Worm (Caenorhabditis elegans) whole organism, young adult: Measurements from ENCODE around the gene R07B1.8.

Experiments
- C06A6.2 ChIP-seq: fragments of 200-800 bp; sonication (Bioruptor generic); conservative IDR thresholded peaks from 2 replicates; pipeline ENCODE4 v1.3.6; 2022; ENCODE audit warnings: missing genetic modification characterization, missing compliant biosample characterization
- F10E7.11 ChIP-seq: sonication (generic microtip); optimal IDR thresholded peaks from 2 replicates; lab custom pipeline; 2017; ENCODE audit warnings: mild to moderate bottlenecking, missing genetic modification characterization, moderate library complexity, missing compliant biosample characterization
- F37B4.10 ChIP-seq: fragments of 200-800 bp; sonication (Bioruptor generic); IDR thresholded peaks from 2 replicates; pipeline ENCODE4 v1.3.6; 2022; ENCODE audit warnings: missing genetic modification characterization, missing compliant biosample characterization
- F52B5.7 ChIP-seq: sonication (generic microtip); optimal IDR thresholded peaks from 2 replicates; lab custom pipeline; 2016; ENCODE audit warnings: mild to moderate bottlenecking, missing genetic modification characterization, missing compliant biosample characterization
- K12H6.12 ChIP-seq: fragments of 200-800 bp; sonication (Bioruptor generic); optimal IDR thresholded peaks from 2 replicates; lab custom pipeline; 2018; ENCODE audit warnings: mild to moderate bottlenecking, missing genetic modification characterization, missing compliant biosample characterization
- T07F8.4 ChIP-seq: sonication (generic microtip); optimal IDR thresholded peaks from 2 replicates; lab custom pipeline; 2016; ENCODE audit warnings: mild to moderate bottlenecking, missing genetic modification characterization, moderate library complexity, missing compliant biosample characterization
- Y56A3A.18 ChIP-seq: fragments of 200-800 bp; sonication (Bioruptor generic); IDR thresholded peaks from 2 replicates; pipeline ENCODE4 v1.3.6; 2022; ENCODE audit warnings: missing genetic modification reagents, missing genetic modification characterization, missing compliant biosample characterization
- Y67H2A.10 ChIP-seq: fragments of 200-800 bp; sonication (Bioruptor generic); conservative IDR thresholded peaks from 2 replicates; pipeline ENCODE4 v1.3.6; 2022; ENCODE audit warnings: missing genetic modification reagents, missing genetic modification characterization, missing compliant biosample characterization
- Y79H2A.3 ChIP-seq: fragments of 200-800 bp; sonication (Bioruptor generic); conservative IDR thresholded peaks from 2 replicates; pipeline ENCODE4 v1.3.6; 2022; ENCODE audit warnings: missing genetic modification reagents, missing genetic modification characterization, missing compliant biosample characterization
- ama-1 ChIP-seq, 3 experiments: fragments of 150-350 bp in 1 of 3; sonication (generic microtip) in 2 of 3; optimal IDR thresholded peaks; 2 replicates each; lab custom pipeline; 2014 to 2018; ENCODE audit warnings: missing biosample characterization in 2 of 3, missing genetic modification characterization in 2 of 3, missing genetic modification reagents in 2 of 3
- athp-1 ChIP-seq: sonication (generic microtip); optimal IDR thresholded peaks from 2 replicates; lab custom pipeline; 2017; ENCODE audit warnings: mild to moderate bottlenecking, missing genetic modification characterization, missing compliant biosample characterization
- attf-5 ChIP-seq: fragments of 200-800 bp; sonication (Bioruptor generic); optimal IDR thresholded peaks from 2 replicates; lab custom pipeline; 2018; ENCODE audit warnings: mild to moderate bottlenecking, missing genetic modification characterization, missing compliant biosample characterization
- bed-2 ChIP-seq: fragments of 200-800 bp; sonication (Bioruptor generic); IDR thresholded peaks from 2 replicates; pipeline ENCODE4 v1.3.6; 2022; ENCODE audit warnings: missing genetic modification reagents, missing genetic modification characterization, missing compliant biosample characterization
- ccch-3 ChIP-seq: fragments of 200-800 bp; sonication (Bioruptor generic); optimal IDR thresholded peaks from 2 replicates; lab custom pipeline; 2018; ENCODE audit warnings: mild to moderate bottlenecking, missing genetic modification characterization, missing compliant biosample characterization
- cebp-2 ChIP-seq: fragments of 200-800 bp; sonication (Bioruptor generic); IDR thresholded peaks from 2 replicates; pipeline ENCODE4 v1.3.6; 2022; ENCODE audit warnings: missing genetic modification characterization, missing compliant biosample characterization
- ceh-100 ChIP-seq: fragments of 200-800 bp; sonication (Bioruptor generic); IDR thresholded peaks from 2 replicates; pipeline ENCODE4 v1.3.6; 2022; ENCODE audit warnings: missing genetic modification reagents, missing genetic modification characterization, missing compliant biosample characterization
- ceh-91 ChIP-seq: fragments of 200-800 bp; sonication (Bioruptor generic); IDR thresholded peaks from 2 replicates; pipeline ENCODE4 v1.3.6; 2022; ENCODE audit warnings: missing genetic modification reagents, missing genetic modification characterization, missing compliant biosample characterization
- dpff-1 ChIP-seq: sonication (generic microtip); optimal IDR thresholded peaks from 2 replicates; lab custom pipeline; 2017; ENCODE audit warnings: mild to moderate bottlenecking, missing genetic modification characterization, missing compliant biosample characterization
- egl-18 ChIP-seq: fragments of 200-800 bp; sonication (Bioruptor generic); IDR thresholded peaks from 2 replicates; pipeline ENCODE4 v1.3.6; 2022; ENCODE audit warnings: missing genetic modification reagents, missing genetic modification characterization, missing compliant biosample characterization
- egrh-3 ChIP-seq: fragments of 200-800 bp; sonication (Bioruptor generic); IDR thresholded peaks from 2 replicates; pipeline ENCODE4 v1.3.6; 2022; ENCODE audit warnings: missing genetic modification reagents, missing genetic modification characterization, missing compliant biosample characterization
- fkh-3 ChIP-seq: sonication (generic microtip); optimal IDR thresholded peaks from 2 replicates; lab custom pipeline; 2016; ENCODE audit warnings: mild to moderate bottlenecking, missing genetic modification characterization, missing compliant biosample characterization
- gei-17 ChIP-seq: fragments of 200-800 bp; sonication (Bioruptor generic); optimal IDR thresholded peaks from 2 replicates; lab custom pipeline; 2018; ENCODE audit warnings: mild to moderate bottlenecking, missing genetic modification characterization, missing compliant biosample characterization
- him-1 ChIP-seq: sonication (generic microtip); optimal IDR thresholded peaks from 2 replicates; lab custom pipeline; 2016; ENCODE audit warnings: missing genotype, missing genetic modification reagents, missing genetic modification characterization, missing compliant biosample characterization
- hmg-1.2 ChIP-seq: fragments of 200-800 bp; sonication (Bioruptor generic); IDR thresholded peaks from 2 replicates; pipeline ENCODE4 v1.3.6; 2022; ENCODE audit warnings: missing genetic modification reagents, missing genetic modification characterization, missing compliant biosample characterization
- hmg-20 ChIP-seq: fragments of 200-800 bp; sonication (Bioruptor generic); IDR thresholded peaks from 2 replicates; pipeline ENCODE4 v1.3.6; 2022; ENCODE audit warnings: missing genetic modification reagents, missing genetic modification characterization, missing compliant biosample characterization
- hsf-1 ChIP-seq: fragments of 200-800 bp; sonication (Bioruptor generic); IDR thresholded peaks from 2 replicates; pipeline ENCODE4 v1.3.6; 2022; ENCODE audit warnings: missing genetic modification reagents, missing genetic modification characterization, missing compliant biosample characterization
- lag-1 ChIP-seq: fragments of 200-800 bp; sonication (Bioruptor generic); IDR thresholded peaks from 2 replicates; pipeline ENCODE4 v1.3.6; 2022; ENCODE audit warnings: missing genetic modification reagents, missing genetic modification characterization, missing compliant biosample characterization
- lin-26 ChIP-seq: fragments of 200-800 bp; sonication (Bioruptor generic); IDR thresholded peaks from 2 replicates; pipeline ENCODE4 v1.3.6; 2022; ENCODE audit warnings: missing genetic modification reagents, missing genetic modification characterization, missing compliant biosample characterization
- lin-35 ChIP-seq, 3 experiments: fragments of 150-350 bp in 2 of 3; sonication (generic microtip) in 1 of 3; optimal IDR thresholded peaks; 2 replicates each; lab custom pipeline; 2014 to 2018; ENCODE audit warnings: missing biosample characterization in 3 of 3, missing genetic modification characterization in 3 of 3, missing genetic modification reagents in 3 of 3
- lsy-27 ChIP-seq: sonication (generic microtip); optimal IDR thresholded peaks from 2 replicates; lab custom pipeline; 2017; ENCODE audit warnings: missing genetic modification characterization, mild to moderate bottlenecking, missing compliant biosample characterization, antibody characterized with exemption, missing genotype, borderline replicate concordance; ENCODE audit not compliant: insufficient read depth
- madf-10 ChIP-seq: sonication (generic microtip); optimal IDR thresholded peaks from 2 replicates; lab custom pipeline; 2016; ENCODE audit warnings: mild to moderate bottlenecking, missing genetic modification characterization, missing compliant biosample characterization
- madf-6 ChIP-seq: fragments of 200-800 bp; sonication (Bioruptor generic); IDR thresholded peaks from 2 replicates; pipeline ENCODE4 v1.3.6; 2022; ENCODE audit warnings: missing genetic modification reagents, missing genetic modification characterization, missing compliant biosample characterization
- mcd-1 ChIP-seq: fragments of 200-800 bp; sonication (Bioruptor generic); IDR thresholded peaks from 2 replicates; pipeline ENCODE4 v1.3.6; 2022; ENCODE audit warnings: missing genetic modification reagents, missing genetic modification characterization, missing compliant biosample characterization
- mel-28 ChIP-seq: sonication (generic microtip); optimal IDR thresholded peaks from 2 replicates; lab custom pipeline; 2016; ENCODE audit warnings: borderline replicate concordance, mild to moderate bottlenecking, missing genetic modification characterization, missing compliant biosample characterization
- mxl-1 ChIP-seq: sonication (generic microtip); optimal IDR thresholded peaks from 2 replicates; lab custom pipeline; 2016; ENCODE audit warnings: missing genetic modification characterization, missing compliant biosample characterization
- nfya-1 ChIP-seq: sonication (generic microtip); optimal IDR thresholded peaks from 2 replicates; lab custom pipeline; 2017; ENCODE audit warnings: antibody characterized with exemption, missing compliant biosample characterization, missing genetic modification characterization, borderline replicate concordance; ENCODE audit not compliant: insufficient read depth
- nhr-80 ChIP-seq: sonication (generic microtip); optimal IDR thresholded peaks from 2 replicates; lab custom pipeline; 2016; ENCODE audit warnings: missing genetic modification characterization, missing compliant biosample characterization
- pbrm-1 ChIP-seq: fragments of 200-800 bp; sonication (Bioruptor generic); IDR thresholded peaks from 2 replicates; pipeline ENCODE4 v1.3.6; 2022; ENCODE audit warnings: missing genetic modification reagents, missing genetic modification characterization, missing compliant biosample characterization
- pha-4 ChIP-seq: fragments of 150-350 bp; sonication (generic microtip); optimal IDR thresholded peaks from 2 replicates; lab custom pipeline; 2014; ENCODE audit warnings: missing biosample characterization, missing genetic modification reagents, missing genetic modification characterization
- rec-8 ChIP-seq, 2 experiments: sonication (generic microtip); optimal IDR thresholded peaks; 2 replicates each; lab custom pipeline; 2016; ENCODE audit warnings: mild to moderate bottlenecking in 2 of 2, missing genetic modification characterization in 2 of 2, missing genetic modification reagents in 2 of 2, missing genotype in 2 of 2, missing biosample characterization in 1 of 2, missing compliant biosample characterization in 1 of 2, moderate library complexity in 1 of 2
- rpc-1 ChIP-seq, 2 experiments: fragments of 150-350 bp in 1 of 2; sonication (generic microtip) in 1 of 2; optimal IDR thresholded peaks; 2 replicates each; lab custom pipeline; 2014 to 2018; ENCODE audit warnings: missing biosample characterization in 1 of 2, missing genetic modification characterization in 1 of 2, missing genetic modification reagents in 1 of 2, missing genotype in 1 of 2
- somi-1 ChIP-seq: fragments of 200-800 bp; sonication (Bioruptor generic); optimal IDR thresholded peaks from 2 replicates; lab custom pipeline; 2018; ENCODE audit warnings: mild to moderate bottlenecking, missing genetic modification characterization, missing compliant biosample characterization
- sptf-2 ChIP-seq: fragments of 200-800 bp; sonication (Bioruptor generic); optimal IDR thresholded peaks from 2 replicates; lab custom pipeline; 2018; ENCODE audit warnings: mild to moderate bottlenecking, missing genetic modification characterization, missing compliant biosample characterization
- tbx-9 ChIP-seq: sonication (generic microtip); optimal IDR thresholded peaks from 2 replicates; lab custom pipeline; 2016; ENCODE audit warnings: borderline replicate concordance, missing genetic modification characterization, inconsistent platforms, missing compliant biosample characterization
- tlf-1 ChIP-seq: fragments of 200-800 bp; sonication (Bioruptor generic); optimal IDR thresholded peaks from 2 replicates; lab custom pipeline; 2018; ENCODE audit warnings: mild to moderate bottlenecking, missing genetic modification characterization, missing compliant biosample characterization
- unc-62 ChIP-seq: fragments of 150-350 bp; optimal IDR thresholded peaks from 2 replicates; lab custom pipeline; 2014; ENCODE audit warnings: missing biosample characterization, missing genetic modification reagents, missing genetic modification characterization
- ztf-22 ChIP-seq: fragments of 200-800 bp; sonication (Bioruptor generic); optimal IDR thresholded peaks from 2 replicates; lab custom pipeline; 2018; ENCODE audit warnings: mild to moderate bottlenecking, missing genetic modification characterization, moderate library complexity, missing compliant biosample characterization
- ztf-28 ChIP-seq: fragments of 200-800 bp; sonication (Bioruptor generic); IDR thresholded peaks from 2 replicates; pipeline ENCODE4 v1.3.6; 2022; ENCODE audit warnings: missing genetic modification reagents, missing genetic modification characterization, missing compliant biosample characterization
- ztf-6 ChIP-seq: fragments of 200-800 bp; sonication (Bioruptor generic); IDR thresholded peaks from 2 replicates; pipeline ENCODE4 v1.3.6; 2022; ENCODE audit warnings: missing genetic modification reagents, missing genetic modification characterization, missing compliant biosample characterization

Gene R07B1.8

DNA sequence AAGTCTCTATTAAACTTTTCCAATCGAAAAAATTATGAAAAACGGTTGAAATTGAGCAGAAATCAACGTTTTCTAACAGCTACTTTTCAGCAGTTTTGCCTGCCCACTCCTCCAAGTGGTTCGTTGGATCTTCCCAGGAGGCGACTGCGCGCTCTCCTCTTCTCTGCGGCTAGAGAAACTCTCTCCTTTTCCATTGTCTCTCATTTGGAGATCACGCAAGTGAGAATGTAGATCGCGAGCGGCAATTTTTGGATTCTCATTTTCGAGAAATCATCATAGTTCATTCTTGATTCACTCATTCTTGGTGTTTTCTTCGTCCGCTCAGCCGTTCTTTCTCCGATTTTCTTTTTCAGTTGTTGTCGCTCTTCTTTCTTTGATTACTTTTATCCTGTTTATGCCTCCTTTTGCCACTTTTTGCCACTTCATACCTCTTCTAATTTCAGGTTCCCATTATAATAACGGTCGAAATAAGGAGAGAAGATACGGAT, 11.4 kb upstream of the R07B1.8 start, which contains the start of gene mrp-4:
TSS of gene mrp-4 (plus strand) at position 438 of the 488 bp plus-strand sequence.
- no peak for TF ChIP-seq ztf-28 (GFP tag; lab: Robert Waterston, UW)
- TF ChIP-seq lin-26: no peak
- no peak for TF ChIP-seq ama-1 (optimal IDR thresholded peaks at IDR 0.05; lab: Kevin White, UChicago)
- TF ChIP-seq ama-1 (GFP tag; optimal IDR thresholded peaks at IDR 0.05; lab: Kevin White, UChicago): no peak
- TF ChIP-seq unc-62 (GFP tag; lab: Kevin White, UChicago): no peak
- no peak for TF ChIP-seq F37B4.10 (GFP tag; lab: Robert Waterston, UW)
- no peak for TF ChIP-seq tlf-1 (GFP tag; lab: Kevin White, UChicago)
- no peak for TF ChIP-seq mel-28
- TF ChIP-seq lsy-27 (tag; lab: Kevin White, UChicago): no peak
- no peak for TF ChIP-seq pha-4 (tag; lab: Kevin White, UChicago)
- TF ChIP-seq ztf-6 (GFP tag; lab: Robert Waterston, UW): no peak
- TF ChIP-seq mcd-1: no peak
- no peak for TF ChIP-seq hmg-20 (GFP tag; lab: Robert Waterston, UW)
- no peak for TF ChIP-seq athp-1 (tag; lab: Kevin White, UChicago)
- no peak for TF ChIP-seq ceh-100 (GFP tag; lab: Robert Waterston, UW)
- TF ChIP-seq dpff-1 (tag; lab: Kevin White, UChicago): no peak
- no peak for TF ChIP-seq Y79H2A.3 (GFP tag; lab: Robert Waterston, UW)
- no peak for TF ChIP-seq pbrm-1
- TF ChIP-seq ceh-91 (GFP tag; lab: Robert Waterston, UW): no peak
- TF ChIP-seq rpc-1 (optimal IDR thresholded peaks at IDR 0.05; lab: Kevin White, UChicago): no peak
- no peak for TF ChIP-seq rpc-1 (tag; optimal IDR thresholded peaks at IDR 0.05; lab: Kevin White, UChicago)
- peak; percentile 63 for TF ChIP-seq hsf-1 (GFP tag; lab: Robert Waterston, UW)
- no peak for TF ChIP-seq madf-10 (tag; lab: Kevin White, UChicago)
- no peak for TF ChIP-seq lag-1 (GFP tag; lab: Robert Waterston, UW)
- TF ChIP-seq tbx-9 (tag; lab: Kevin White, UChicago): no peak
- TF ChIP-seq bed-2 (GFP tag; lab: Robert Waterston, UW): no peak
- TF ChIP-seq K12H6.12 (tag; lab: Kevin White, UChicago): no peak
- no peak for TF ChIP-seq T07F8.4 (tag; lab: Kevin White, UChicago)
- TF ChIP-seq Y67H2A.10 (GFP tag; lab: Robert Waterston, UW): no peak
- no peak for TF ChIP-seq sptf-2 (GFP tag; lab: Kevin White, UChicago)
- TF ChIP-seq F52B5.7: no peak
- no peak for TF ChIP-seq fkh-3
- no peak for TF ChIP-seq rec-8 (tag; optimal IDR thresholded peaks at IDR 0.05; lab: Kevin White, UChicago)
- no peak for TF ChIP-seq C06A6.2 (GFP tag; lab: Robert Waterston, UW)
- no peak for TF ChIP-seq egrh-3 (GFP tag; lab: Robert Waterston, UW)
- no peak for TF ChIP-seq somi-1 (GFP tag; lab: Kevin White, UChicago)
- TF ChIP-seq nhr-80 (tag; lab: Kevin White, UChicago): no peak
- TF ChIP-seq hmg-1.2 (GFP tag; lab: Robert Waterston, UW): peak; percentile 82
- TF ChIP-seq mxl-1 (tag; lab: Kevin White, UChicago): no peak
- TF ChIP-seq nfya-1 (tag; lab: Kevin White, UChicago): no peak
- TF ChIP-seq madf-6 (GFP tag; lab: Robert Waterston, UW): peak; percentile 77
- no peak for TF ChIP-seq egl-18 (GFP tag; lab: Robert Waterston, UW)
- no peak for TF ChIP-seq F10E7.11 (tag; lab: Kevin White, UChicago)
- TF ChIP-seq cebp-2 (GFP tag; lab: Robert Waterston, UW): no peak
- TF ChIP-seq him-1 (tag; lab: Kevin White, UChicago): no peak
- no peak for TF ChIP-seq ccch-3 (GFP tag; lab: Kevin White, UChicago)
- TF ChIP-seq lin-35 (GFP tag; optimal IDR thresholded peaks at IDR 0.05; lab: Kevin White, UChicago): no peak
- no peak for TF ChIP-seq Y56A3A.18
- no peak for TF ChIP-seq gei-17 (GFP tag; lab: Kevin White, UChicago)
- no peak for TF ChIP-seq attf-5
- TF ChIP-seq ztf-22 (GFP tag; lab: Kevin White, UChicago): no peak
